Worm (Caenorhabditis elegans) whole organism, L3 larva: ENCODE measurements around the gene W07G4.7.

Source experiments
- aly-2 ChIP-seq: fragments of 150-350 bp; optimal IDR thresholded peaks from 2 replicates; lab custom pipeline; 2014; ENCODE audit warnings: missing biosample characterization, missing genetic modification characterization
- ceh-16 ChIP-seq: sonication (generic microtip); optimal IDR thresholded peaks from 2 replicates; lab custom pipeline; 2017; ENCODE audit warnings: missing biosample characterization, missing genetic modification characterization
- ceh-28 ChIP-seq: fragments of 150-350 bp; optimal IDR thresholded peaks from 2 replicates; lab custom pipeline; 2014; ENCODE audit warnings: missing biosample characterization, missing genetic modification reagents, missing genetic modification characterization
- ceh-82 ChIP-seq: fragments of 150-350 bp; optimal IDR thresholded peaks from 2 replicates; lab custom pipeline; 2014; ENCODE audit warnings: missing biosample characterization, missing genetic modification characterization
- daf-12 ChIP-seq: fragments of 150-350 bp; optimal IDR thresholded peaks from 2 replicates; lab custom pipeline; 2014; ENCODE audit warnings: missing biosample characterization, missing genetic modification reagents, missing genetic modification characterization
- egl-5 ChIP-seq: fragments of 150-350 bp; optimal IDR thresholded peaks from 2 replicates; lab custom pipeline; 2017; ENCODE audit warnings: missing biosample characterization, missing genetic modification reagents, missing genetic modification characterization, inconsistent platforms
- elt-1 ChIP-seq: fragments of 150-350 bp; optimal IDR thresholded peaks from 2 replicates; lab custom pipeline; 2014; ENCODE audit warnings: missing biosample characterization, missing genetic modification characterization
- elt-2 ChIP-seq: sonication (generic microtip); optimal IDR thresholded peaks from 2 replicates; lab custom pipeline; 2016; ENCODE audit warnings: missing genetic modification reagents, mild to moderate bottlenecking, missing genetic modification characterization, missing compliant biosample characterization
- elt-3 ChIP-seq, 3 experiments: fragments of 150-350 bp in 1 of 3; sonication (generic microtip) in 2 of 3; optimal IDR thresholded peaks; 2 replicates in 2 of 3; 4 replicates in 1 of 3; lab custom pipeline; 2014 to 2017; ENCODE audit warnings: missing biosample characterization in 3 of 3, missing genetic modification characterization in 3 of 3
- eor-1 ChIP-seq, 2 experiments: fragments of 150-350 bp; optimal IDR thresholded peaks; 2 replicates each; lab custom pipeline; 2014 to 2018; ENCODE audit warnings: missing biosample characterization in 2 of 2, missing genetic modification characterization in 2 of 2
- fkh-10 ChIP-seq: sonication (generic microtip); optimal IDR thresholded peaks from 2 replicates; lab custom pipeline; 2017; ENCODE audit warnings: missing biosample characterization, missing genetic modification reagents, missing genetic modification characterization
- fos-1 ChIP-seq: fragments of 150-350 bp; optimal IDR thresholded peaks from 2 replicates; lab custom pipeline; 2014; ENCODE audit warnings: missing biosample characterization, missing genetic modification characterization
- hmg-11 ChIP-seq: sonication (generic microtip); optimal IDR thresholded peaks from 2 replicates; lab custom pipeline; 2016; ENCODE audit warnings: missing genetic modification characterization, missing compliant biosample characterization
- lsy-12 ChIP-seq: sonication (generic microtip); optimal IDR thresholded peaks from 2 replicates; lab custom pipeline; 2016; ENCODE audit warnings: mild to moderate bottlenecking, missing genetic modification characterization, missing compliant biosample characterization
- mdl-1 ChIP-seq: fragments of 150-350 bp; optimal IDR thresholded peaks from 2 replicates; lab custom pipeline; 2014; ENCODE audit warnings: missing biosample characterization, missing genetic modification characterization
- mml-1 ChIP-seq: fragments of 150-350 bp; sonication (generic microtip); optimal IDR thresholded peaks from 3 replicates; lab custom pipeline; 2014; ENCODE audit warnings: missing biosample characterization, missing genetic modification characterization
- nfya-1 ChIP-seq: sonication (generic microtip); optimal IDR thresholded peaks from 2 replicates; lab custom pipeline; 2017; ENCODE audit warnings: missing genetic modification characterization, mild to moderate bottlenecking, missing compliant biosample characterization, antibody characterized with exemption, moderate library complexity; ENCODE audit not compliant: insufficient read depth
- nhr-11 ChIP-seq: fragments of 150-350 bp; optimal IDR thresholded peaks from 2 replicates; lab custom pipeline; 2014; ENCODE audit warnings: missing biosample characterization, missing genetic modification characterization
- nhr-23 ChIP-seq: fragments of 150-350 bp; optimal IDR thresholded peaks from 2 replicates; lab custom pipeline; 2014; ENCODE audit warnings: missing biosample characterization, missing genetic modification reagents, missing genetic modification characterization
- nhr-237 ChIP-seq: fragments of 150-350 bp; optimal IDR thresholded peaks from 2 replicates; lab custom pipeline; 2014; ENCODE audit warnings: missing biosample characterization, missing genetic modification characterization
- nhr-25 ChIP-seq: sonication (generic microtip); optimal IDR thresholded peaks from 2 replicates; lab custom pipeline; 2017; ENCODE audit warnings: missing biosample characterization, missing genetic modification characterization
- nhr-28 ChIP-seq: fragments of 150-350 bp; optimal IDR thresholded peaks from 2 replicates; lab custom pipeline; 2014; ENCODE audit warnings: missing biosample characterization, missing genetic modification characterization
- nhr-43 ChIP-seq: sonication (generic microtip); optimal IDR thresholded peaks from 2 replicates; lab custom pipeline; 2016; ENCODE audit warnings: mild to moderate bottlenecking, missing genetic modification characterization, missing compliant biosample characterization; ENCODE audit not compliant: poor library complexity, severe bottlenecking
- nhr-67 ChIP-seq: fragments of 150-350 bp; optimal IDR thresholded peaks from 2 replicates; lab custom pipeline; 2014; ENCODE audit warnings: missing biosample characterization, missing genetic modification characterization
- nhr-76 ChIP-seq: fragments of 150-350 bp; sonication (generic microtip); optimal IDR thresholded peaks from 5 replicates; lab custom pipeline; 2014; ENCODE audit warnings: missing biosample characterization, missing genetic modification characterization
- nhr-77 ChIP-seq: fragments of 150-350 bp; optimal IDR thresholded peaks from 2 replicates; lab custom pipeline; 2014; ENCODE audit warnings: missing biosample characterization, missing genetic modification characterization
- pha-4 ChIP-seq: fragments of 150-350 bp; optimal IDR thresholded peaks from 2 replicates; lab custom pipeline; 2014; ENCODE audit warnings: missing biosample characterization, missing genetic modification reagents, missing genetic modification characterization
- pqm-1 ChIP-seq: fragments of 150-350 bp; optimal IDR thresholded peaks from 2 replicates; lab custom pipeline; 2017; ENCODE audit warnings: missing biosample characterization, missing genetic modification characterization, inconsistent platforms
- snpc-4 ChIP-seq: fragments of 150-350 bp; optimal IDR thresholded peaks from 2 replicates; lab custom pipeline; 2014; ENCODE audit warnings: missing biosample characterization, missing genetic modification characterization
- tbx-2 ChIP-seq: sonication (generic microtip); optimal IDR thresholded peaks from 2 replicates; lab custom pipeline; 2016; ENCODE audit warnings: mild to moderate bottlenecking, missing genetic modification characterization, missing compliant biosample characterization
- unc-62 ChIP-seq: fragments of 150-350 bp; sonication (generic microtip); optimal IDR thresholded peaks from 4 replicates; lab custom pipeline; 2014; ENCODE audit warnings: missing biosample characterization, missing genetic modification reagents, missing genetic modification characterization
- zag-1 ChIP-seq: fragments of 150-350 bp; optimal IDR thresholded peaks from 2 replicates; lab custom pipeline; 2014; ENCODE audit warnings: missing biosample characterization, missing genetic modification characterization
- ztf-11 ChIP-seq: fragments of 150-350 bp; optimal IDR thresholded peaks from 2 replicates; lab custom pipeline; 2014; ENCODE audit warnings: missing biosample characterization, missing genetic modification characterization

W07G4.7 gene

DNA sequence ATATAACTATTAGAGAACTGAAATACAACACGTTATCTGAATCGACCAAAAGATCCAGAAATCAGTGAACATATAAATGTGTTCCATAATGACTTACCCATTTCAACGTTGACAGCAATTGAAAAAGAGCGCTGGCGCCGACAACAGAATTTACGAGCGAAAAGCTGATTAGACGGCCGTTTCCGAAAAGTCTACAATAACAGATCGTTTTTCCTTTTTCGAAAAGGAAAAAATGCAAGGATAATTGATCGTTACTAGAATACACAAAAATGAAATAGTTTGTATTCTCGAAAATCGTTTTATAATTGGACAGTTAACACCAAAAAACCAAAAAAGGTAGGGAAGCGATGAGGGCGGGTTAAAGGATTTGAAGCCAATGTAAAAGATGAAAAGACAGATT is 19.1 kb upstream of the W07G4.7 start, which contains the start of gene srr-1:
srr-1 (minus strand) TSS at position 101 of the 400 bp plus-strand sequence.
- TF ChIP-seq unc-62 (GFP tag; lab: Kevin White, UChicago), result no peak
- no peak for TF ChIP-seq hmg-11
- TF ChIP-seq ztf-11 (tag; lab: Kevin White, UChicago), result no peak
- TF ChIP-seq ceh-16, result no peak

DNA sequence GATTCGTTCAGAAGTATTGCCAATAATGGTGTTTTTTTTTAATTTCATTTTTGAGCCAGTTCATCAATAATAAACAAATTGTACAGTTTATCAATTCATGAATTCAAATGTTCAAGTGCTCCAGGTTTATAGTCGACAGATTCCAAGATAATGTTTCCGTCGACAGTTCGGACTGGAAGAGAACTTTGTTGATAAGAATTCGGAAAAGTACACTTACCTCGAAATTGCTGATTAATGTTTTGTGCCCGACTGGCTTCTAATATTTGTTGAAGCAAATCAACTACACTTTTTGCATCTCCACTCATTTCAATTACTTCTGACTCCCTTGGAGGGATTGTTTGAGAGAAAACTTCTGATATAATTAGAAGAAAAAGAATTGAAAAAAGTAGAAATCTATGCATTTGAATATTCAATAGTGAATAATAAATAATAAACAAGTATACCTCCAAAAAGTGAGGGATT is 14.7 kb upstream of the W07G4.7 start, which contains the start of gene W07G4.8:
W07G4.8 (minus strand) TSS at position 412 of the 462 bp plus-strand sequence.
- TF ChIP-seq fkh-10 (GFP tag; lab: Kevin White, UChicago) (no peak), mdl-1 (tag; lab: Kevin White, UChicago) (no peak), ceh-16 (no peak), pha-4 (tag; lab: Kevin White, UChicago) (peak; percentile 41), nhr-237 (tag; lab: Kevin White, UChicago) (no peak), nhr-67 (tag; lab: Kevin White, UChicago) (no peak), elt-2 (peak; percentile 80), mml-1 (tag; lab: Kevin White, UChicago) (no peak), pqm-1 (peak; percentile 78), nhr-25 (tag; lab: Kevin White, UChicago) (no peak)

DNA sequence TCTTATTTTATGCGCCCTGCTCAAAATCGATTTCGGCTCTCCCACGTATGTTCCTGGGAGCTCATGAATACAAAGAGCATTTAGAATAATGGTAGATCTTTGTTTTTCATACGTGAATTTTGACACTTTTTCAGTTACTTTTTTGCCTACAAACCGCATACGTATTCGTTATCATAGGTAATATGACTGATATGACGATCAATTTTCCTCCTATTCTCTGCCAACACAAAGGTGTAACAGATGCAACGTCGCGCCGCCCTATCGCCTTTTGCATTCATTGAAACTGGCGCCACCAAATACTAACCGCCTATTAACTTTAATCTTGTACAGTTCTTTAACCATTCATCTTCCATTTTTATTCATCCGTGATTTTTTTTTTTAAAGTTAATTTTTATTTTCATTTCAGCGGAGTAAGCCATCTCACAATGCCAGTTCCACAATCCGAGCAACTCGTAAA is 13.1 kb upstream of the W07G4.7 start, which contains the start of gene W07G4.5:
W07G4.5 (plus strand) TSS at position 407 of the 457 bp plus-strand sequence.
- TF ChIP-seq ceh-28 (tag; lab: Kevin White, UChicago), result no peak
- TF ChIP-seq ceh-82 (tag; lab: Kevin White, UChicago), result no peak
- TF ChIP-seq pha-4 (tag; lab: Kevin White, UChicago), result no peak
- TF ChIP-seq elt-3 (tag; optimal IDR thresholded peaks at IDR 0.05; lab: Kevin White, UChicago), result no peak
- TF ChIP-seq lsy-12, result no peak
- TF ChIP-seq nhr-28 (tag; lab: Kevin White, UChicago), result no peak
- TF ChIP-seq zag-1 (tag; lab: Kevin White, UChicago), result no peak
- TF ChIP-seq elt-1 (tag; lab: Kevin White, UChicago), result no peak
- peak; percentile 76 for TF ChIP-seq pqm-1
- peak; percentile 89 for TF ChIP-seq elt-2
- TF ChIP-seq fos-1 (tag; lab: Kevin White, UChicago), result no peak
- TF ChIP-seq snpc-4 (tag; lab: Kevin White, UChicago), result no peak
- no peak for TF ChIP-seq nhr-76
- TF ChIP-seq ztf-11 (tag; lab: Kevin White, UChicago), result no peak
- TF ChIP-seq, all 47 proteins: peak for 2

DNA sequence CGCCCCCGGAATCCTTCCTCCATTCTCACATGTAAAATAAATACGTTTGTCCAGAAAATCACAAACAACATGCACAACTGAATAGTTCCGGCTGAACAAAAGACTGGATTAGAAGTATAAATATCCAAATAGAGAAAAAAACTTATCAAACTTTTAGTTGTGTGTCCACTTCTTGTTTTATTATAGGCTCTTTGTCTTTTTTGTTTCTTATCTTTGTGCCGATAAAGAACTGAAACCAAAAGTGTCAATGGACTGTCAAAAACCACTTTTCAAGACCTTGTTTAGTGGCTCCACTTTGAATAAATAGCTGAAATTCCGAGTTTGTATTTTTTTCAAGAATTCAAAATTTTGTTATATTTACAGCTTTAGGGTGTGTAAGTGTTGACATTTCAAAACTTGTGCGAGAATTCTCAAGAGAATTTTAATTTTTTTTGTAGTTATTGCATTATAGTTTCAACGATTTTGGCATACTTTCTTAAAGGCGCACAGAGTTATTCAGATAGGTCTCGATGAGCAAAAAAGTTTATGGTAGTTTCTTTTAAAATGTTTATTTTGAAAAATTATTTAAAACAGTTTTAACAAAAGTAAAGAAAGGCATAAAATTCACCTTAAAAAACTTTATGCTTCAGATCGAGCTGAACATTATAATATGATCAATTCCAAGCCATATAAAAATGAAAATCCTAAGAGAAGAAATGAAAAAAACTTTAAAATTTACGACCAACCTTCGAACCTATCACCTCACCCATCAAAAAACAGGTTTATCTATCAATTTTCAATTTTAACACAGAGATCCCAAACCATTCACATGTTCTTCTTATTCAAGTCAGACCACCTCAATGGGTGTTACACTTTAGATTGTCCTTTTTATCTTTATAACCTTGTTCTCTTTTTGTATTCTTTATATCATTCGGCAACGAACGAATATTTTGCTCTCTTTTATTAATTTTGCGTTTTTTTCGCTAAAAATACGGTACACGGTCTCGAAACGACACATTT is 11.9 kb upstream of the W07G4.7 start:
- TF ChIP-seq lsy-12 (no peak), nhr-23 (peak; percentile 36), pqm-1 (peak; percentile 46), nhr-77 (tag; lab: Kevin White, UChicago) (no peak), nhr-25 (tag; lab: Kevin White, UChicago) (peak; percentile 31), nhr-67 (tag; lab: Kevin White, UChicago) (no peak), nfya-1 (tag; lab: Kevin White, UChicago) (no peak), tbx-2 (tag; lab: Kevin White, UChicago) (no peak), nhr-43 (tag; lab: Kevin White, UChicago) (peak; percentile 59), hmg-11 (no peak), mdl-1 (tag; lab: Kevin White, UChicago) (no peak), nhr-237 (tag; lab: Kevin White, UChicago) (no peak), ceh-16 (no peak), daf-12 (tag; lab: Kevin White, UChicago) (no peak), pha-4 (tag; lab: Kevin White, UChicago) (peak; percentile 3), elt-2 (peak; percentile 78), nhr-11 (tag; lab: Kevin White, UChicago) (no peak), mml-1 (tag; lab: Kevin White, UChicago) (no peak), egl-5 (tag; lab: Kevin White, UChicago) (no peak), eor-1 (tag; optimal IDR thresholded peaks at IDR 0.05; lab: Kevin White, UChicago) (no peak), elt-1 (tag; lab: Kevin White, UChicago) (no peak), aly-2 (tag; lab: Kevin White, UChicago) (no peak)
